Worm (Caenorhabditis elegans) whole organism, mixed stage, embryonic: ENCODE results near the gene npax-3.
A peak's percentile ranks its signal among the peaks of the same experiment; 100 is the strongest.

Experiments used
- blmp-1 ChIP-seq: fragments of 150-350 bp; optimal IDR thresholded peaks from 2 replicates; lab custom pipeline; 2014; ENCODE audit warnings: missing biosample characterization, missing genetic modification characterization
- ceh-39 ChIP-seq: fragments of 150-350 bp; optimal IDR thresholded peaks from 2 replicates; lab custom pipeline; 2014; ENCODE audit warnings: missing biosample characterization, missing genetic modification characterization
- ceh-43 ChIP-seq: fragments of 200-800 bp; sonication (Bioruptor generic); optimal IDR thresholded peaks from 2 replicates; lab custom pipeline; 2018; ENCODE audit warnings: mild to moderate bottlenecking, missing genetic modification characterization, moderate library complexity, missing compliant biosample characterization
- ceh-83 ChIP-seq: fragments of 200-800 bp; sonication (Bioruptor generic); optimal IDR thresholded peaks from 2 replicates; lab custom pipeline; 2018; ENCODE audit warnings: mild to moderate bottlenecking, missing genetic modification characterization, missing compliant biosample characterization
- ces-1 ChIP-seq: fragments of 150-350 bp; optimal IDR thresholded peaks from 2 replicates; lab custom pipeline; 2014; ENCODE audit warnings: missing biosample characterization, missing genetic modification reagents, missing genetic modification characterization
- cnd-1 ChIP-seq: fragments of 200-800 bp; sonication (Bioruptor generic); optimal IDR thresholded peaks from 2 replicates; lab custom pipeline; 2018; ENCODE audit warnings: mild to moderate bottlenecking, missing genetic modification characterization, missing compliant biosample characterization
- drap-1 ChIP-seq: fragments of 200-800 bp; sonication (Bioruptor generic); optimal IDR thresholded peaks from 3 replicates; lab custom pipeline; 2018; ENCODE audit warnings: mild to moderate bottlenecking, missing genetic modification characterization, missing compliant biosample characterization
- elt-1 ChIP-seq: sonication (generic microtip); optimal IDR thresholded peaks from 2 replicates; lab custom pipeline; 2017; ENCODE audit warnings: missing genetic modification characterization, mild to moderate bottlenecking, missing compliant biosample characterization, antibody characterized with exemption, moderate library complexity, borderline replicate concordance; ENCODE audit not compliant: insufficient read depth
- elt-3 ChIP-seq: fragments of 150-350 bp; optimal IDR thresholded peaks from 2 replicates; lab custom pipeline; 2014; ENCODE audit warnings: missing biosample characterization, missing genetic modification characterization
- flh-1 ChIP-seq: fragments of 200-800 bp; sonication (Bioruptor generic); optimal IDR thresholded peaks from 2 replicates; lab custom pipeline; 2018; ENCODE audit warnings: mild to moderate bottlenecking, missing genetic modification characterization, moderate library complexity, missing compliant biosample characterization
- ham-2 ChIP-seq: fragments of 200-800 bp; sonication (Bioruptor generic); optimal IDR thresholded peaks from 2 replicates; lab custom pipeline; 2018; ENCODE audit warnings: mild to moderate bottlenecking, missing genetic modification characterization, missing compliant biosample characterization
- hlh-1 ChIP-seq: fragments of 150-350 bp; optimal IDR thresholded peaks from 2 replicates; lab custom pipeline; 2014; ENCODE audit warnings: missing biosample characterization, missing genetic modification reagents, missing genetic modification characterization
- lin-13 ChIP-seq: fragments of 150-350 bp; optimal IDR thresholded peaks from 2 replicates; lab custom pipeline; 2014; ENCODE audit warnings: missing biosample characterization, missing genetic modification characterization
- lin-32 ChIP-seq: fragments of 200-800 bp; sonication (Bioruptor generic); optimal IDR thresholded peaks from 2 replicates; lab custom pipeline; 2018; ENCODE audit warnings: mild to moderate bottlenecking, missing genetic modification characterization, missing compliant biosample characterization
- lsy-2 ChIP-seq: fragments of 150-350 bp; optimal IDR thresholded peaks from 2 replicates; lab custom pipeline; 2014; ENCODE audit warnings: missing biosample characterization, missing genetic modification characterization
- mab-5 ChIP-seq: fragments of 150-350 bp; optimal IDR thresholded peaks from 2 replicates; lab custom pipeline; 2014; ENCODE audit warnings: missing biosample characterization, missing genetic modification characterization
- mep-1 ChIP-seq: fragments of 150-350 bp; optimal IDR thresholded peaks from 2 replicates; lab custom pipeline; 2017; ENCODE audit warnings: missing biosample characterization, missing genetic modification reagents, missing genetic modification characterization, inconsistent platforms
- mls-2 ChIP-seq: sonication (generic microtip); optimal IDR thresholded peaks from 2 replicates; lab custom pipeline; 2016; ENCODE audit warnings: mild to moderate bottlenecking, missing genetic modification characterization, moderate library complexity, missing compliant biosample characterization
- nhr-12 ChIP-seq: fragments of 150-350 bp; optimal IDR thresholded peaks from 2 replicates; lab custom pipeline; 2014; ENCODE audit warnings: missing biosample characterization, missing genetic modification characterization
- nhr-2 ChIP-seq: fragments of 150-350 bp; optimal IDR thresholded peaks from 2 replicates; lab custom pipeline; 2014; ENCODE audit warnings: missing biosample characterization, missing genetic modification characterization
- nhr-76 ChIP-seq: sonication (generic microtip); optimal IDR thresholded peaks from 2 replicates; lab custom pipeline; 2017; ENCODE audit warnings: missing biosample characterization, missing genetic modification characterization
- pha-4 ChIP-seq: fragments of 150-350 bp; optimal IDR thresholded peaks from 2 replicates; lab custom pipeline; 2018; ENCODE audit warnings: missing biosample characterization, missing genetic modification reagents, missing genetic modification characterization
- sem-2 ChIP-seq: fragments of 200-800 bp; sonication (Bioruptor generic); optimal IDR thresholded peaks from 2 replicates; lab custom pipeline; 2018; ENCODE audit warnings: mild to moderate bottlenecking, missing genetic modification characterization, missing compliant biosample characterization
- snpc-4 ChIP-seq: fragments of 150-350 bp; optimal IDR thresholded peaks from 2 replicates; lab custom pipeline; 2014; ENCODE audit warnings: missing biosample characterization, missing genetic modification characterization
- sptf-1 ChIP-seq: sonication (generic microtip); optimal IDR thresholded peaks from 2 replicates; lab custom pipeline; 2017; ENCODE audit warnings: mild to moderate bottlenecking, missing genetic modification characterization, moderate library complexity, missing compliant biosample characterization
- tbx-8 ChIP-seq: fragments of 200-800 bp; sonication (Bioruptor generic); optimal IDR thresholded peaks from 2 replicates; lab custom pipeline; 2018; ENCODE audit warnings: mild to moderate bottlenecking, missing genetic modification characterization, moderate library complexity, missing compliant biosample characterization
- unc-120 ChIP-seq: sonication (generic microtip); optimal IDR thresholded peaks from 2 replicates; lab custom pipeline; 2017; ENCODE audit warnings: missing genetic modification characterization, missing compliant biosample characterization; ENCODE audit not compliant: poor library complexity, severe bottlenecking
- unc-62 ChIP-seq: fragments of 150-350 bp; optimal IDR thresholded peaks from 2 replicates; lab custom pipeline; 2014; ENCODE audit warnings: missing biosample characterization, missing genetic modification reagents, missing genetic modification characterization
- zip-8 ChIP-seq: fragments of 150-350 bp; optimal IDR thresholded peaks from 2 replicates; lab custom pipeline; 2014; ENCODE audit warnings: missing biosample characterization, missing genetic modification characterization
- ztf-11 ChIP-seq: fragments of 150-350 bp; optimal IDR thresholded peaks from 2 replicates; lab custom pipeline; 2014; ENCODE audit warnings: missing biosample characterization, missing genetic modification characterization

The npax-3 gene

ce11 chrIV:10828049-10828448 lies at the start of gene npax-3:
Gene npax-3, minus strand, starts transcription at chrIV:10828149.
- TF ChIP-seq tbx-8 (no peak), nhr-2 (tag; lab: Kevin White, UChicago) (no peak), ces-1 (GFP tag; lab: Kevin White, UChicago) (no peak), sptf-1 (tag; lab: Kevin White, UChicago) (no peak), ceh-43 (GFP tag; lab: Kevin White, UChicago) (no peak), snpc-4 (tag; lab: Kevin White, UChicago) (no peak), lsy-2 (tag; lab: Kevin White, UChicago) (no peak), ceh-83 (GFP tag; lab: Kevin White, UChicago) (no peak), drap-1 (no peak), lin-13 (tag; lab: Kevin White, UChicago) (no peak), nhr-12 (tag; lab: Kevin White, UChicago) (no peak), ztf-11 (no peak), cnd-1 (tag; lab: Kevin White, UChicago) (no peak), ham-2 (GFP tag; lab: Kevin White, UChicago) (no peak), lin-32 (GFP tag; lab: Kevin White, UChicago) (no peak), ceh-39 (tag; lab: Kevin White, UChicago) (no peak), flh-1 (GFP tag; lab: Kevin White, UChicago) (no peak), mep-1 (tag; lab: Kevin White, UChicago) (no peak), mls-2 (no peak)

- TF ChIP-seq tbx-8: no peak
- TF ChIP-seq ceh-39 (tag; lab: Kevin White, UChicago): no peak
- TF ChIP-seq mab-5 (tag; lab: Kevin White, UChicago): no peak
- no peak for TF ChIP-seq elt-3 (tag; lab: Kevin White, UChicago)
- no peak for TF ChIP-seq elt-1
- no peak for TF ChIP-seq ces-1 (GFP tag; lab: Kevin White, UChicago)
- TF ChIP-seq blmp-1 (tag; lab: Kevin White, UChicago): no peak
- no peak for TF ChIP-seq nhr-12 (tag; lab: Kevin White, UChicago)
- no peak for TF ChIP-seq nhr-76 (tag; lab: Kevin White, UChicago)
- TF ChIP-seq unc-120 (tag; lab: Kevin White, UChicago): no peak
- TF ChIP-seq mls-2: no peak
- TF ChIP-seq zip-8: no peak
- no peak for TF ChIP-seq pha-4
- no peak for TF ChIP-seq sptf-1 (tag; lab: Kevin White, UChicago)
- no peak for TF ChIP-seq cnd-1 (tag; lab: Kevin White, UChicago)
- no peak for TF ChIP-seq snpc-4 (tag; lab: Kevin White, UChicago)
- no peak for TF ChIP-seq ztf-11
- no peak for TF ChIP-seq hlh-1 (tag; lab: Kevin White, UChicago)
- TF ChIP-seq lin-32 (GFP tag; lab: Kevin White, UChicago): no peak
Observed at ce11 chrIV:10876844-10877243, 48.9 kb upstream of the npax-3 start, which contains the start of gene fipr-14. Gene fipr-14, plus strand, starts transcription at chrIV:10877144.

ce11 chrIV:10874527-10874926 lies 46.6 kb upstream of the npax-3 start, which contains the start of gene F13E9.12:
Gene F13E9.12, minus strand, starts transcription at chrIV:10874627.
- no peak for TF ChIP-seq ztf-11
- no peak for TF ChIP-seq sem-2 (GFP tag; lab: Kevin White, UChicago)

ce11 chrIV:10870158-10870557 lies 42.2 kb upstream of the npax-3 start:
- TF ChIP-seq ces-1 (GFP tag; lab: Kevin White, UChicago) (peak; percentile 57), unc-62 (GFP tag; lab: Kevin White, UChicago) (no peak)

ce11 chrIV:10869642-10870041 lies 41.7 kb upstream of the npax-3 start:
- no peak for TF ChIP-seq cnd-1 (tag; lab: Kevin White, UChicago)
- no peak for TF ChIP-seq sem-2 (GFP tag; lab: Kevin White, UChicago)
- peak; percentile 28 for TF ChIP-seq nhr-2 (tag; lab: Kevin White, UChicago)
- no peak for TF ChIP-seq mls-2
- TF ChIP-seq elt-3 (tag; lab: Kevin White, UChicago): no peak
- no peak for TF ChIP-seq lin-13 (tag; lab: Kevin White, UChicago)
